Worm (Caenorhabditis elegans) whole organism, L4 larva: ENCODE measurements around the gene C14A4.9.

Experiments used
- ZK337.2 ChIP-seq: fragments of 200-800 bp; sonication (Bioruptor generic); IDR thresholded peaks from 2 replicates; pipeline ENCODE4 v1.3.6; 2022; ENCODE audit warnings: missing genetic modification reagents, missing genetic modification characterization, missing compliant biosample characterization
- aly-2 ChIP-seq: sonication (generic microtip); optimal IDR thresholded peaks from 2 replicates; lab custom pipeline; 2018; ENCODE audit warnings: missing biosample characterization, missing genetic modification characterization
- egl-27 ChIP-seq: sonication (generic microtip); optimal IDR thresholded peaks from 3 replicates; lab custom pipeline; 2017; ENCODE audit warnings: missing biosample characterization, missing genetic modification reagents, missing genetic modification characterization
- egl-43 ChIP-seq: fragments of 200-800 bp; sonication (Bioruptor generic); IDR thresholded peaks from 2 replicates; pipeline ENCODE4 v1.3.6; 2022; ENCODE audit warnings: missing genetic modification reagents, missing genetic modification characterization, missing compliant biosample characterization
- fos-1 ChIP-seq: fragments of 150-350 bp; optimal IDR thresholded peaks from 2 replicates; lab custom pipeline; 2014; ENCODE audit warnings: missing biosample characterization, missing genetic modification characterization
- jun-1 ChIP-seq: fragments of 150-350 bp; optimal IDR thresholded peaks from 2 replicates; lab custom pipeline; 2014; ENCODE audit warnings: missing biosample characterization, missing genetic modification reagents, missing genetic modification characterization
- lin-39 ChIP-seq: fragments of 150-350 bp; optimal IDR thresholded peaks from 2 replicates; lab custom pipeline; 2014; ENCODE audit warnings: missing biosample characterization, missing genetic modification reagents, missing genetic modification characterization
- lir-3 ChIP-seq: sonication (generic microtip); optimal IDR thresholded peaks from 2 replicates; lab custom pipeline; 2016; ENCODE audit warnings: mild to moderate bottlenecking, missing genetic modification characterization, missing compliant biosample characterization
- nhr-11 ChIP-seq: fragments of 150-350 bp; optimal IDR thresholded peaks from 2 replicates; lab custom pipeline; 2014; ENCODE audit warnings: missing biosample characterization, missing genetic modification characterization
- nhr-111 ChIP-seq: fragments of 200-800 bp; sonication (Bioruptor generic); optimal IDR thresholded peaks from 2 replicates; lab custom pipeline; 2018; ENCODE audit warnings: mild to moderate bottlenecking, missing genetic modification characterization, missing compliant biosample characterization
- tra-1 ChIP-seq: fragments of 200-800 bp; sonication (Bioruptor generic); IDR thresholded peaks from 2 replicates; pipeline ENCODE4 v1.3.6; 2022; ENCODE audit warnings: missing genetic modification reagents, missing genetic modification characterization, missing compliant biosample characterization
- ztf-11 ChIP-seq: fragments of 150-350 bp; optimal IDR thresholded peaks from 2 replicates; lab custom pipeline; 2014; ENCODE audit warnings: missing biosample characterization, missing genetic modification characterization

- TF ChIP-seq lin-39 (tag; lab: Kevin White, UChicago) (no peak), nhr-111 (GFP tag; lab: Kevin White, UChicago) (no peak), nhr-11 (tag; lab: Kevin White, UChicago) (peak; percentile 75), lir-3 (no peak), fos-1 (tag; lab: Kevin White, UChicago) (no peak), egl-43 (GFP tag; lab: Robert Waterston, UW) (no peak), aly-2 (tag; lab: Kevin White, UChicago) (no peak), egl-27 (tag; lab: Kevin White, UChicago) (no peak), tra-1 (no peak), ztf-11 (tag; lab: Kevin White, UChicago) (no peak), ZK337.2 (GFP tag; lab: Robert Waterston, UW) (no peak), jun-1 (no peak)
These were observed 29.6 kb upstream of the C14A4.9 start for ce11 chrII:10569498-10569897.
